Worm (Caenorhabditis elegans) whole organism, L2 larva: ENCODE results near the gene par-5.

ENCODE experiments used
- R02D3.7 ChIP-seq: fragments of 150-350 bp; optimal IDR thresholded peaks from 2 replicates; lab custom pipeline; 2014; ENCODE audit warnings: missing biosample characterization, missing genetic modification characterization
- aly-2 ChIP-seq: fragments of 150-350 bp; optimal IDR thresholded peaks from 2 replicates; lab custom pipeline; 2014; ENCODE audit warnings: missing biosample characterization, missing genetic modification characterization
- elt-3 ChIP-seq: sonication (generic microtip); optimal IDR thresholded peaks from 2 replicates; lab custom pipeline; 2017; ENCODE audit warnings: missing biosample characterization, missing genetic modification characterization
- lin-13 ChIP-seq: fragments of 150-350 bp; optimal IDR thresholded peaks from 2 replicates; lab custom pipeline; 2014; ENCODE audit warnings: missing biosample characterization, missing genetic modification reagents, missing genetic modification characterization
- lsy-2 ChIP-seq, 2 experiments: fragments of 150-350 bp in 1 of 2; sonication (generic microtip) in 1 of 2; optimal IDR thresholded peaks; 2 replicates each; lab custom pipeline; 2014 to 2017; ENCODE audit warnings: missing biosample characterization in 2 of 2, missing genetic modification characterization in 2 of 2
- nhr-25 ChIP-seq: fragments of 150-350 bp; sonication (generic microtip); optimal IDR thresholded peaks from 3 replicates; lab custom pipeline; 2014; ENCODE audit warnings: missing biosample characterization, missing genetic modification characterization
- skn-1 ChIP-seq: sonication (generic microtip); optimal IDR thresholded peaks from 2 replicates; lab custom pipeline; 2017; ENCODE audit warnings: missing biosample characterization, missing genetic modification characterization

DNA sequence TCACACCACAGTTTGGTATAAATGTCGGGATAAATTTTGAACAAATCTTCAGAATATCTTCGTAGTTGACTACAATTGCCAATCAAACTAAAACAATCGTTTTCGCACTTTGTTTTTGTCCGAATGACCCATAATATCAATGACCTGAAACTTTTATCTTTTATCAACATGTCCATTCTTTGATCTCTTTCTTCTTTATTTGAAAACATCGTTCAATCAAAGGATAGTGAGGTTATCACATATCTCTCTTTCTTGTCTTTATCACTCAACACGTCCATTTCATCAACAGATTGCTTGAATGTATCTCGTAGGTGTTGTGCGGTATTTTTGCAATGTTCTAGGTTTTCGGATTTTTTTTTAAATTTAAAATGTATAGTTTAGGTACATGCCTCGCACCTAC lies 12.7 kb downstream of the par-5 start:
- TF ChIP-seq elt-3 (tag; lab: Kevin White, UChicago), result no peak
- TF ChIP-seq skn-1 (tag; lab: Kevin White, UChicago), result no peak
- TF ChIP-seq lsy-2 (tag; optimal IDR thresholded peaks at IDR 0.05; lab: Kevin White, UChicago), result peak in 1 of 2 experiments; percentile 1
- no peak for TF ChIP-seq R02D3.7 (tag; lab: Kevin White, UChicago)
- TF ChIP-seq nhr-25 (tag; lab: Kevin White, UChicago), result no peak
- TF ChIP-seq aly-2 (tag; lab: Kevin White, UChicago), result no peak
- no peak for TF ChIP-seq lin-13 (GFP tag; lab: Kevin White, UChicago)
